Worm (Caenorhabditis elegans) whole organism, L3 larva: ENCODE data around the gene F36H9.4.
A peak's percentile ranks its signal among the peaks of the same experiment; 100 is the strongest.

Experiments used
- R02D3.7 ChIP-seq: fragments of 150-350 bp; optimal IDR thresholded peaks from 2 replicates; lab custom pipeline; 2014; ENCODE audit warnings: missing biosample characterization, missing genetic modification characterization
- ZK546.5 ChIP-seq: sonication (generic microtip); optimal IDR thresholded peaks from 2 replicates; lab custom pipeline; 2017; ENCODE audit warnings: missing biosample characterization, missing genetic modification characterization
- aly-2 ChIP-seq: fragments of 150-350 bp; optimal IDR thresholded peaks from 2 replicates; lab custom pipeline; 2014; ENCODE audit warnings: missing biosample characterization, missing genetic modification characterization
- ama-1 ChIP-seq: fragments of 150-350 bp; optimal IDR thresholded peaks from 2 replicates; lab custom pipeline; 2018
- ceh-16 ChIP-seq: sonication (generic microtip); optimal IDR thresholded peaks from 2 replicates; lab custom pipeline; 2017; ENCODE audit warnings: missing biosample characterization, missing genetic modification characterization
- ceh-82 ChIP-seq: fragments of 150-350 bp; optimal IDR thresholded peaks from 2 replicates; lab custom pipeline; 2014; ENCODE audit warnings: missing biosample characterization, missing genetic modification characterization
- ceh-9 ChIP-seq: sonication (generic microtip); optimal IDR thresholded peaks from 2 replicates; lab custom pipeline; 2018; ENCODE audit warnings: missing biosample characterization, missing genetic modification characterization
- daf-12 ChIP-seq: fragments of 150-350 bp; optimal IDR thresholded peaks from 2 replicates; lab custom pipeline; 2014; ENCODE audit warnings: missing biosample characterization, missing genetic modification reagents, missing genetic modification characterization
- egl-5 ChIP-seq: fragments of 150-350 bp; optimal IDR thresholded peaks from 2 replicates; lab custom pipeline; 2017; ENCODE audit warnings: missing biosample characterization, missing genetic modification reagents, missing genetic modification characterization, inconsistent platforms
- elt-2 ChIP-seq: sonication (generic microtip); optimal IDR thresholded peaks from 2 replicates; lab custom pipeline; 2016; ENCODE audit warnings: missing genetic modification reagents, mild to moderate bottlenecking, missing genetic modification characterization, missing compliant biosample characterization
- elt-3 ChIP-seq, 3 experiments: fragments of 150-350 bp in 1 of 3; sonication (generic microtip) in 2 of 3; optimal IDR thresholded peaks; 2 replicates in 2 of 3; 4 replicates in 1 of 3; lab custom pipeline; 2014 to 2017; ENCODE audit warnings: missing biosample characterization in 3 of 3, missing genetic modification characterization in 3 of 3
- fkh-10 ChIP-seq: sonication (generic microtip); optimal IDR thresholded peaks from 2 replicates; lab custom pipeline; 2017; ENCODE audit warnings: missing biosample characterization, missing genetic modification reagents, missing genetic modification characterization
- fkh-2 ChIP-seq: fragments of 150-350 bp; optimal IDR thresholded peaks from 2 replicates; lab custom pipeline; 2014; ENCODE audit warnings: missing biosample characterization, missing genetic modification reagents, missing genetic modification characterization
- fos-1 ChIP-seq: fragments of 150-350 bp; optimal IDR thresholded peaks from 2 replicates; lab custom pipeline; 2014; ENCODE audit warnings: missing biosample characterization, missing genetic modification characterization
- lin-15B ChIP-seq: fragments of 150-350 bp; optimal IDR thresholded peaks from 2 replicates; lab custom pipeline; 2014; ENCODE audit warnings: missing biosample characterization, missing genetic modification characterization
- lin-39 ChIP-seq: fragments of 150-350 bp; optimal IDR thresholded peaks from 2 replicates; lab custom pipeline; 2018; ENCODE audit warnings: missing biosample characterization, missing genetic modification reagents, missing genetic modification characterization
- lsy-12 ChIP-seq: sonication (generic microtip); optimal IDR thresholded peaks from 2 replicates; lab custom pipeline; 2016; ENCODE audit warnings: mild to moderate bottlenecking, missing genetic modification characterization, missing compliant biosample characterization
- mdl-1 ChIP-seq: fragments of 150-350 bp; optimal IDR thresholded peaks from 2 replicates; lab custom pipeline; 2014; ENCODE audit warnings: missing biosample characterization, missing genetic modification characterization
- mml-1 ChIP-seq: fragments of 150-350 bp; sonication (generic microtip); optimal IDR thresholded peaks from 3 replicates; lab custom pipeline; 2014; ENCODE audit warnings: missing biosample characterization, missing genetic modification characterization
- nfya-1 ChIP-seq: sonication (generic microtip); optimal IDR thresholded peaks from 2 replicates; lab custom pipeline; 2017; ENCODE audit warnings: missing genetic modification characterization, mild to moderate bottlenecking, missing compliant biosample characterization, antibody characterized with exemption, moderate library complexity; ENCODE audit not compliant: insufficient read depth
- nhr-11 ChIP-seq: fragments of 150-350 bp; optimal IDR thresholded peaks from 2 replicates; lab custom pipeline; 2014; ENCODE audit warnings: missing biosample characterization, missing genetic modification characterization
- nhr-12 ChIP-seq: fragments of 150-350 bp; optimal IDR thresholded peaks from 2 replicates; lab custom pipeline; 2014; ENCODE audit warnings: missing biosample characterization, missing genetic modification characterization
- nhr-25 ChIP-seq: sonication (generic microtip); optimal IDR thresholded peaks from 2 replicates; lab custom pipeline; 2017; ENCODE audit warnings: missing biosample characterization, missing genetic modification characterization
- nhr-76 ChIP-seq: fragments of 150-350 bp; sonication (generic microtip); optimal IDR thresholded peaks from 5 replicates; lab custom pipeline; 2014; ENCODE audit warnings: missing biosample characterization, missing genetic modification characterization
- pqm-1 ChIP-seq: fragments of 150-350 bp; optimal IDR thresholded peaks from 2 replicates; lab custom pipeline; 2017; ENCODE audit warnings: missing biosample characterization, missing genetic modification characterization, inconsistent platforms
- sea-2 ChIP-seq: fragments of 150-350 bp; sonication (generic microtip); optimal IDR thresholded peaks from 4 replicates; lab custom pipeline; 2014; ENCODE audit warnings: missing biosample characterization, missing genetic modification reagents, missing genetic modification characterization
- skn-1 ChIP-seq: fragments of 150-350 bp; optimal IDR thresholded peaks from 2 replicates; lab custom pipeline; 2014; ENCODE audit warnings: missing biosample characterization, missing genetic modification characterization
- snpc-4 ChIP-seq: fragments of 150-350 bp; optimal IDR thresholded peaks from 2 replicates; lab custom pipeline; 2014; ENCODE audit warnings: missing biosample characterization, missing genetic modification characterization
- unc-62 ChIP-seq: fragments of 150-350 bp; sonication (generic microtip); optimal IDR thresholded peaks from 4 replicates; lab custom pipeline; 2014; ENCODE audit warnings: missing biosample characterization, missing genetic modification reagents, missing genetic modification characterization
- zag-1 ChIP-seq: fragments of 150-350 bp; optimal IDR thresholded peaks from 2 replicates; lab custom pipeline; 2014; ENCODE audit warnings: missing biosample characterization, missing genetic modification characterization
- ztf-11 ChIP-seq: fragments of 150-350 bp; optimal IDR thresholded peaks from 2 replicates; lab custom pipeline; 2014; ENCODE audit warnings: missing biosample characterization, missing genetic modification characterization
- ztf-4 ChIP-seq: fragments of 150-350 bp; optimal IDR thresholded peaks from 2 replicates; lab custom pipeline; 2014; ENCODE audit warnings: missing biosample characterization, missing genetic modification characterization

F36H9.4 gene

ce11 chrV:1760682-1761081 lies 18.4 kb downstream of the F36H9.4 start, which contains the start of gene clec-205:
Gene clec-205 (plus strand): TSS chrV:1760893.
- TF ChIP-seq nfya-1 (tag; lab: Kevin White, UChicago) (no peak), elt-2 (tag; lab: Kevin White, UChicago) (peak; percentile 60)
- TF ChIP-seq, all 47 proteins: peak for 1

- TF ChIP-seq elt-2 (tag; lab: Kevin White, UChicago): peak; percentile 45
- no peak for TF ChIP-seq elt-3 (tag; optimal IDR thresholded peaks at IDR 0.05; lab: Kevin White, UChicago)
Observed at ce11 chrV:1756856-1757255, 22.2 kb downstream of the F36H9.4 start, which contains the start of gene clec-204. Gene clec-204 (plus strand): TSS chrV:1757156.

ce11 chrV:1756099-1756498 lies 22.9 kb downstream of the F36H9.4 start:
- TF ChIP-seq pqm-1 (tag; lab: Kevin White, UChicago) (peak; percentile 7), ztf-4 (no peak), elt-2 (tag; lab: Kevin White, UChicago) (peak; percentile 64), skn-1 (no peak), ztf-11 (tag; lab: Kevin White, UChicago) (no peak), fkh-2 (tag; lab: Kevin White, UChicago) (no peak), lin-15B (tag; lab: Kevin White, UChicago) (no peak), lin-39 (tag; lab: Kevin White, UChicago) (no peak)

- TF ChIP-seq lin-39 (tag; lab: Kevin White, UChicago) (no peak), nhr-76 (tag; lab: Kevin White, UChicago) (no peak), elt-2 (tag; lab: Kevin White, UChicago) (no peak), ZK546.5 (tag; lab: Kevin White, UChicago) (no peak), pqm-1 (tag; lab: Kevin White, UChicago) (no peak), R02D3.7 (tag; lab: Kevin White, UChicago) (no peak), ztf-11 (tag; lab: Kevin White, UChicago) (no peak), ceh-9 (no peak), fos-1 (tag; lab: Kevin White, UChicago) (no peak), mdl-1 (tag; lab: Kevin White, UChicago) (no peak), sea-2 (GFP tag; lab: Kevin White, UChicago) (no peak), ceh-82 (no peak), skn-1 (no peak), elt-3 (tag; optimal IDR thresholded peaks at IDR 0.05; lab: Kevin White, UChicago) (no peak), lsy-12 (tag; lab: Kevin White, UChicago) (no peak), snpc-4 (no peak)
Observed at ce11 chrV:1755589-1755988, 23.4 kb downstream of the F36H9.4 start, which contains the start of gene ZK697.14. Gene ZK697.14 (minus strand): TSS chrV:1755689.

ce11 chrV:1752496-1752895 lies 26.5 kb downstream of the F36H9.4 start, which contains the start of gene ZK697.1:
Gene ZK697.1 (plus strand): TSS chrV:1752796.
- no peak for TF ChIP-seq fkh-2 (tag; lab: Kevin White, UChicago)
- TF ChIP-seq ztf-4: no peak
- TF ChIP-seq ceh-9: no peak
- TF ChIP-seq fkh-10: no peak
- TF ChIP-seq elt-3 (tag; optimal IDR thresholded peaks at IDR 0.05; lab: Kevin White, UChicago): no peak
- TF ChIP-seq aly-2 (tag; lab: Kevin White, UChicago): no peak
- no peak for TF ChIP-seq R02D3.7 (tag; lab: Kevin White, UChicago)
- TF ChIP-seq mml-1 (tag; lab: Kevin White, UChicago): no peak
- TF ChIP-seq snpc-4: no peak
- TF ChIP-seq daf-12 (tag; lab: Kevin White, UChicago): no peak
- no peak for TF ChIP-seq elt-2 (tag; lab: Kevin White, UChicago)
- no peak for TF ChIP-seq nhr-11 (tag; lab: Kevin White, UChicago)
- TF ChIP-seq zag-1: no peak
- TF ChIP-seq ceh-16: no peak
- TF ChIP-seq skn-1: no peak
- TF ChIP-seq nhr-12 (tag; lab: Kevin White, UChicago): no peak
- no peak for TF ChIP-seq ama-1 (lab: Kevin White, UChicago)
- no peak for TF ChIP-seq egl-5
- no peak for TF ChIP-seq unc-62 (GFP tag; lab: Kevin White, UChicago)
- no peak for TF ChIP-seq nhr-25 (tag; lab: Kevin White, UChicago)

ce11 chrV:1751449-1751848 lies 27.6 kb downstream of the F36H9.4 start, which contains the start of gene srh-199:
Gene srh-199 (minus strand): TSS chrV:1751549.
- TF ChIP-seq lsy-12 (tag; lab: Kevin White, UChicago) (no peak), nhr-76 (tag; lab: Kevin White, UChicago) (no peak), egl-5 (no peak), sea-2 (GFP tag; lab: Kevin White, UChicago) (no peak), nhr-12 (tag; lab: Kevin White, UChicago) (no peak)
